Worm (Caenorhabditis elegans) whole organism, L4 larva: Measurements from ENCODE around the gene nlp-101.

ENCODE experiments used
- D1046.2 ChIP-seq: fragments of 200-800 bp; sonication (Bioruptor generic); IDR thresholded peaks from 2 replicates; pipeline ENCODE4 v1.3.6; 2022; ENCODE audit warnings: missing genetic modification characterization, missing compliant biosample characterization
- madf-9 ChIP-seq: fragments of 200-800 bp; sonication (Bioruptor generic); conservative IDR thresholded peaks from 2 replicates; pipeline ENCODE4 v1.3.6; 2022; ENCODE audit warnings: missing genetic modification reagents, missing genetic modification characterization, missing compliant biosample characterization
- nhr-102 ChIP-seq: sonication (generic microtip); optimal IDR thresholded peaks from 2 replicates; lab custom pipeline; 2016; ENCODE audit warnings: mild to moderate bottlenecking, missing genetic modification characterization, moderate library complexity, missing compliant biosample characterization
- skn-1 ChIP-seq: fragments of 150-350 bp; optimal IDR thresholded peaks from 2 replicates; lab custom pipeline; 2014; ENCODE audit warnings: missing biosample characterization, missing genetic modification characterization

ce11 chrX:7825707-7826106, 13.0 kb upstream of the nlp-101 start:
- no peak for TF ChIP-seq nhr-102 (tag; lab: Kevin White, UChicago)
- TF ChIP-seq skn-1 (tag; lab: Kevin White, UChicago), result no peak
- TF ChIP-seq madf-9 (GFP tag; lab: Robert Waterston, UW), result no peak
- TF ChIP-seq D1046.2 (GFP tag; lab: Robert Waterston, UW), result no peak
